Fruit fly (Drosophila melanogaster) whole organism, embryonic: ENCODE measurements around the gene slp1.

Experiments used
- ATbp ChIP-seq: fragments of 200-800 bp; sonication (Bioruptor generic); optimal IDR thresholded peaks from 2 replicates; lab custom pipeline; 2017; ENCODE audit warnings: missing biosample characterization, mild to moderate bottlenecking, missing genetic modification characterization, missing genetic modification reagents
- Aef1 ChIP-seq: fragments of 200-800 bp; sonication (Bioruptor generic); IDR thresholded peaks from 3 replicates; pipeline ENCODE4 v1.3.6; 2022; ENCODE audit warnings: missing biosample characterization, missing genetic modification characterization
- BEAF-32 ChIP-seq: fragments of 200-800 bp; sonication (Bioruptor generic); optimal IDR thresholded peaks from 3 replicates; lab custom pipeline; 2017; ENCODE audit warnings: missing biosample characterization, missing genetic modification characterization, mild to moderate bottlenecking, moderate library complexity, missing genetic modification reagents
- C15 ChIP-seq: fragments of 200-800 bp; sonication (Bioruptor generic); IDR thresholded peaks from 3 replicates; pipeline ENCODE4 v1.3.6; 2022; ENCODE audit warnings: missing biosample characterization, missing genetic modification characterization
- CG10366 ChIP-seq: fragments of 200-800 bp; sonication (Bioruptor generic); IDR thresholded peaks from 2 replicates; pipeline ENCODE4 v1.3.6; 2022; ENCODE audit warnings: missing biosample characterization, missing genetic modification characterization
- CG11504 ChIP-seq: fragments of 200-800 bp; sonication (Bioruptor generic); optimal IDR thresholded peaks from 3 replicates; lab custom pipeline; 2019; ENCODE audit warnings: missing biosample characterization, mild to moderate bottlenecking, missing genetic modification characterization, moderate library complexity
- CG12391 ChIP-seq: fragments of 200-800 bp; sonication (Bioruptor generic); optimal IDR thresholded peaks from 3 replicates; lab custom pipeline; 2018; ENCODE audit warnings: missing biosample characterization, mild to moderate bottlenecking, missing genetic modification characterization, moderate library complexity
- CG14710 ChIP-seq: fragments of 200-800 bp; sonication (Bioruptor generic); optimal IDR thresholded peaks from 3 replicates; lab custom pipeline; 2019; ENCODE audit warnings: missing biosample characterization, mild to moderate bottlenecking, missing genetic modification characterization, moderate library complexity
- CG15269 ChIP-seq: fragments of 200-800 bp; sonication (Bioruptor generic); optimal IDR thresholded peaks from 2 replicates; lab custom pipeline; 2018; ENCODE audit warnings: missing biosample characterization, mild to moderate bottlenecking, missing genetic modification characterization, moderate library complexity
- CG17829 ChIP-seq: fragments of 200-800 bp; optimal IDR thresholded peaks from 2 replicates; lab custom pipeline; 2019; ENCODE audit warnings: missing biosample characterization, mild to moderate bottlenecking, missing genetic modification characterization, moderate library complexity
- CG2116 ChIP-seq: fragments of 200-800 bp; sonication (Bioruptor generic); optimal IDR thresholded peaks from 3 replicates; lab custom pipeline; 2018; ENCODE audit warnings: missing biosample characterization, mild to moderate bottlenecking, missing genetic modification characterization
- CG2129 ChIP-seq: fragments of 200-800 bp; sonication (Bioruptor generic); IDR thresholded peaks from 2 replicates; pipeline ENCODE4 v1.3.6; 2022; ENCODE audit warnings: missing biosample characterization, missing genetic modification characterization; ENCODE audit not compliant: partially characterized antibody
- CG32767 ChIP-seq: fragments of 200-800 bp; sonication (Bioruptor generic); IDR thresholded peaks from 2 replicates; pipeline ENCODE4 v1.3.6; 2022; ENCODE audit warnings: missing biosample characterization, missing genetic modification characterization
- CG3847 ChIP-seq: fragments of 200-800 bp; sonication (Bioruptor generic); IDR thresholded peaks from 2 replicates; pipeline ENCODE4 v1.3.6; 2022; ENCODE audit warnings: missing biosample characterization, missing genetic modification characterization
- CG6689 ChIP-seq: fragments of 200-800 bp; sonication (Bioruptor generic); IDR thresholded peaks from 2 replicates; pipeline ENCODE4 v1.3.6; 2022; ENCODE audit warnings: missing biosample characterization, missing genetic modification characterization
- CG7556 ChIP-seq: fragments of 200-800 bp; sonication (Bioruptor generic); optimal IDR thresholded peaks from 2 replicates; lab custom pipeline; 2017; ENCODE audit warnings: missing biosample characterization, mild to moderate bottlenecking, missing genetic modification characterization
- Deaf1 ChIP-seq: fragments of 200-800 bp; optimal IDR thresholded peaks from 3 replicates; lab custom pipeline; 2019; ENCODE audit warnings: missing biosample characterization, mild to moderate bottlenecking, missing genetic modification characterization, moderate library complexity
- E2f1 ChIP-seq: fragments of 200-800 bp; sonication (Bioruptor generic); IDR thresholded peaks from 2 replicates; pipeline ENCODE4 v1.3.6; 2022; ENCODE audit warnings: missing biosample characterization, missing genetic modification characterization
- H15 ChIP-seq: fragments of 200-800 bp; sonication (Bioruptor generic); IDR thresholded peaks from 3 replicates; pipeline ENCODE4 v1.3.6; 2022; ENCODE audit warnings: missing biosample characterization, missing genetic modification characterization
- Hr3 ChIP-seq: fragments of 200-800 bp; sonication (Bioruptor generic); optimal IDR thresholded peaks from 3 replicates; lab custom pipeline; 2016; ENCODE audit warnings: missing biosample characterization, missing genetic modification characterization
- Hr51 ChIP-seq, 2 experiments: fragments of 200-800 bp; sonication (Bioruptor generic); optimal IDR thresholded peaks; 2 replicates in 1 of 2; 3 replicates in 1 of 2; lab custom pipeline; 2016 to 2018; ENCODE audit warnings: missing biosample characterization in 2 of 2, missing genetic modification characterization in 2 of 2, mild to moderate bottlenecking in 1 of 2, moderate library complexity in 1 of 2
- Med ChIP-seq: fragments of 200-800 bp; sonication (Bioruptor generic); peaks from one replicate; lab custom pipeline; 2016; ENCODE audit warnings: missing biosample characterization, missing genetic modification characterization, mild to moderate bottlenecking, inconsistent platforms, moderate library complexity
- Neu2 ChIP-seq: fragments of 200-800 bp; sonication (Bioruptor generic); optimal IDR thresholded peaks from 3 replicates; lab custom pipeline; 2016; ENCODE audit warnings: missing biosample characterization, missing genetic modification characterization, borderline replicate concordance
- Oli ChIP-seq: fragments of 200-800 bp; sonication (Bioruptor generic); optimal IDR thresholded peaks from 2 replicates; lab custom pipeline; 2018; ENCODE audit warnings: missing biosample characterization, mild to moderate bottlenecking, missing genetic modification characterization, moderate library complexity
- Optix ChIP-seq: fragments of 200-800 bp; sonication (Bioruptor generic); IDR thresholded peaks from 3 replicates; pipeline ENCODE4 v1.3.6; 2022; ENCODE audit warnings: missing biosample characterization, missing genetic modification characterization
- Ptx1 ChIP-seq: fragments of 200-800 bp; sonication (Bioruptor generic); IDR thresholded peaks from 2 replicates; pipeline ENCODE4 v1.3.6; 2022; ENCODE audit warnings: missing biosample characterization, missing genetic modification characterization
- Sin3A ChIP-seq: fragments of >200 bp; optimal IDR thresholded peaks from 2 replicates; lab custom pipeline; 2018
- YL-1 ChIP-seq: fragments of 200-800 bp; sonication (Bioruptor generic); optimal IDR thresholded peaks from 3 replicates; lab custom pipeline; 2017; ENCODE audit warnings: missing biosample characterization, mild to moderate bottlenecking, missing genetic modification characterization
- bcd ChIP-seq: fragments of 200-800 bp; sonication (Bioruptor generic); optimal IDR thresholded peaks from 2 replicates; lab custom pipeline; 2017; ENCODE audit warnings: missing biosample characterization, mild to moderate bottlenecking, missing genetic modification characterization
- bsh ChIP-seq, 2 experiments: fragments of 200-800 bp; sonication (Bioruptor generic); optimal IDR thresholded peaks; 2 replicates each; lab custom pipeline; 2017 to 2018; ENCODE audit warnings: mild to moderate bottlenecking in 2 of 2, missing biosample characterization in 2 of 2, missing genetic modification characterization in 2 of 2, moderate library complexity in 1 of 2
- cad ChIP-seq: fragments of >200 bp; optimal IDR thresholded peaks from 2 replicates; lab custom pipeline; 2017; ENCODE audit warnings: missing biosample characterization, missing genetic modification characterization
- caup ChIP-seq: fragments of 200-800 bp; sonication (Bioruptor generic); optimal IDR thresholded peaks from 3 replicates; lab custom pipeline; 2017; ENCODE audit warnings: missing biosample characterization, mild to moderate bottlenecking, missing genetic modification characterization, moderate library complexity; ENCODE audit not compliant: severe bottlenecking
- chinmo ChIP-seq: fragments of 200-800 bp; sonication (Bioruptor generic); IDR thresholded peaks from 4 replicates; pipeline ENCODE4 v1.3.6; 2022; ENCODE audit warnings: missing biosample characterization, missing genetic modification characterization; ENCODE audit not compliant: partially characterized antibody
- crol ChIP-seq: fragments of 200-800 bp; sonication (Bioruptor generic); IDR thresholded peaks from 2 replicates; pipeline ENCODE4 v1.3.6; 2022; ENCODE audit warnings: missing biosample characterization, missing genetic modification characterization
- esg ChIP-seq: fragments of 200-800 bp; sonication (Bioruptor generic); conservative IDR thresholded peaks from 2 replicates; pipeline ENCODE4 v1.3.6; 2022; ENCODE audit warnings: missing biosample characterization, missing genetic modification characterization
- gcm ChIP-seq: fragments of 200-800 bp; sonication (Bioruptor generic); optimal IDR thresholded peaks from 2 replicates; lab custom pipeline; 2019; ENCODE audit warnings: missing biosample characterization, mild to moderate bottlenecking, missing genetic modification characterization, moderate library complexity
- gem ChIP-seq: fragments of 200-800 bp; sonication (Bioruptor generic); optimal IDR thresholded peaks from 2 replicates; lab custom pipeline; 2019; ENCODE audit warnings: missing biosample characterization, mild to moderate bottlenecking, missing genetic modification characterization, moderate library complexity
- grau ChIP-seq: fragments of 200-800 bp; optimal IDR thresholded peaks from 3 replicates; lab custom pipeline; 2019; ENCODE audit warnings: missing biosample characterization, mild to moderate bottlenecking, missing genetic modification characterization, moderate library complexity
- ind ChIP-seq: fragments of 200-800 bp; sonication (Bioruptor generic); optimal IDR thresholded peaks from 3 replicates; lab custom pipeline; 2016; ENCODE audit warnings: missing biosample characterization, missing genetic modification characterization
- lab ChIP-seq: fragments of 200-800 bp; sonication (Bioruptor generic); optimal IDR thresholded peaks from 3 replicates; lab custom pipeline; 2017; ENCODE audit warnings: missing biosample characterization, missing genetic modification characterization, mild to moderate bottlenecking, moderate library complexity, missing genetic modification reagents
- onecut ChIP-seq: fragments of 200-800 bp; sonication (Bioruptor generic); IDR thresholded peaks from 2 replicates; pipeline ENCODE4 v1.3.6; 2022; ENCODE audit warnings: missing biosample characterization, missing genetic modification characterization
- phol ChIP-seq: fragments of 200-800 bp; sonication (Bioruptor generic); optimal IDR thresholded peaks from 3 replicates; lab custom pipeline; 2018; ENCODE audit warnings: missing biosample characterization, mild to moderate bottlenecking, missing genetic modification characterization, moderate library complexity
- schlank ChIP-seq: fragments of 200-800 bp; sonication (Bioruptor generic); optimal IDR thresholded peaks from 2 replicates; lab custom pipeline; 2018; ENCODE audit warnings: missing biosample characterization, mild to moderate bottlenecking, missing genetic modification characterization
- sens ChIP-seq: fragments of 200-800 bp; sonication (Bioruptor generic); peaks from one replicate; lab custom pipeline; 2016; ENCODE audit warnings: missing biosample characterization, missing genetic modification characterization
- trh ChIP-seq: fragments of 200-800 bp; sonication (Bioruptor generic); optimal IDR thresholded peaks from 2 replicates; lab custom pipeline; 2016; ENCODE audit warnings: missing biosample characterization, missing genetic modification characterization

slp1 gene

DNA sequence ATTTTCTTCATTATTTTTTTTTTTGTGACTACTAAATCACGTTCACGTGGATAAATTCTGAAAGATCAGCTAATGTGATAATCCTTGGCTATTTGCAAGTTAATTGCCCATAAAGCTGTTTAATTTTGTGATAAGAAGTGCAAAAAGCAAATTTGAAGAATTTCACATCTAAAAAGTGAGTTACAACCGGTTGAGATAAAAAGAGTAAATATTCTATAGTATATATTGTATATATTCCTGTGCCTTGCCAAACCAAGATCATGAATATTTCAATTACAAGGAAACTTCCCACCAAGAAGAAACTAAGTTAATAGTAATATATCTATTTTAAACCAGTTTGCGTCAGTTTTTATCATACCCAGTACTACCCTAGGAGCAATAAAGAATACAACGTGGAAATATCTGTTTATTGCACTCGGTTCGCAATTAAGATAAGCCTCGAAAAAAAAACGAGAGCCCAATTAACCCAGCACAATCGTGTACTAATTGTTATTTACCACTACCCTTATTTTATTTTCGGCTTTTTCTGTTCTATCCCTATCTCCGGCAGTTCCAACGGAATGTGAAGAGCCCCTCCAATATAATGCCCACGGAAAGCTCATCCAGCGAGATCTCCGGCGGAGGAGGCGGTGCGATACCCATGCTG lies 46.2 kb upstream of the slp1 start (continued):
- peak; percentile 9 for TF ChIP-seq caup (GFP tag; lab: Kevin White, UChicago)
- TF ChIP-seq CG2116 (GFP tag; lab: Kevin White, UChicago) = peak; percentile 7
- TF ChIP-seq Hr3 (GFP tag; lab: Kevin White, UChicago) = no peak
- TF ChIP-seq ind = peak; percentile 3
- TF ChIP-seq lab (GFP tag; lab: Kevin White, UChicago) = peak; percentile 15
- peak; percentile 50 for TF ChIP-seq gem (tag; lab: Kevin White, UChicago)
- peak; percentile 15 for TF ChIP-seq bcd (GFP tag; lab: Kevin White, UChicago)
- peak; percentile 3 for TF ChIP-seq Deaf1 (tag; lab: Kevin White, UChicago)
- no peak for TF ChIP-seq schlank (tag; lab: Kevin White, UChicago)
- TF ChIP-seq Aef1 (GFP tag; lab: Robert Waterston, UW) = no peak
- no peak for TF ChIP-seq onecut
- peak; percentile 71 for TF ChIP-seq Med (GFP tag; lab: Kevin White, UChicago)
- TF ChIP-seq C15 (GFP tag; lab: Robert Waterston, UW) = no peak
- no peak for TF ChIP-seq cad (GFP tag; lab: Kevin White, UChicago)

- TF ChIP-seq gcm (GFP tag; lab: Kevin White, UChicago) (no peak), Sin3A (lab: Kevin White, UChicago) (no peak), E2f1 (GFP tag; lab: Robert Waterston, UW) (no peak), trh (GFP tag; lab: Kevin White, UChicago) (no peak), CG11504 (tag; lab: Kevin White, UChicago) (no peak), CG7556 (GFP tag; lab: Kevin White, UChicago) (no peak), YL-1 (GFP tag; lab: Kevin White, UChicago) (no peak), CG3847 (GFP tag; lab: Robert Waterston, UW) (no peak), crol (GFP tag; lab: Robert Waterston, UW) (no peak), CG10366 (no peak), CG17829 (tag; lab: Kevin White, UChicago) (no peak)
Measured at dm6 chr2L:3780587-3780986, 44.9 kb upstream of the slp1 start.

dm6 chr2L:3781132-3781877 lies 44.2 kb upstream of the slp1 start:
- TF ChIP-seq Optix (GFP tag; lab: Robert Waterston, UW) (no peak), chinmo (peak; percentile 79; the same call in 2 of the 4 replicates), CG15269 (peak; percentile 64), CG14710 (tag; lab: Kevin White, UChicago) (no peak), CG2129 (no peak), Ptx1 (GFP tag; lab: Robert Waterston, UW) (peak; percentile 65), phol (tag; lab: Kevin White, UChicago) (peak; percentile 18), CG6689 (peak; percentile 41), grau (tag; lab: Kevin White, UChicago) (peak; percentile 10), CG32767 (GFP tag; lab: Robert Waterston, UW) (0 out of 2 replicates have a peak, but pooled peaks have one; percentile 21), bsh (GFP tag; optimal IDR thresholded peaks at IDR 0.05; lab: Kevin White, UChicago) (peak; percentile 9 to 62), BEAF-32 (GFP tag; lab: Kevin White, UChicago) (no peak), Hr51 (GFP tag; optimal IDR thresholded peaks at IDR 0.05; lab: Kevin White, UChicago) (peak in 1 of 2 experiments; percentile 49), H15 (GFP tag; lab: Robert Waterston, UW) (0 out of 3 replicates have a peak, but pooled peaks have one; percentile 8), Oli (tag; lab: Kevin White, UChicago) (peak; percentile 31), CG12391 (tag; lab: Kevin White, UChicago) (peak; percentile 21), gem (tag; lab: Kevin White, UChicago) (peak; percentile 62), sens (GFP tag; lab: Kevin White, UChicago) (peak; percentile 70), esg (GFP tag; lab: Robert Waterston, UW) (peak; percentile 27; the same call in 1 of the 2 replicates), ATbp (GFP tag; lab: Kevin White, UChicago) (peak; percentile 26), Neu2 (GFP tag; lab: Kevin White, UChicago) (no peak)
